Worm (Caenorhabditis elegans) whole organism, L2 larva: ENCODE measurements around the gene zmp-3.

Experiments used
- ama-1 ChIP-seq: fragments of 150-350 bp; optimal IDR thresholded peaks from 2 replicates; lab custom pipeline; 2018; ENCODE audit warnings: inconsistent platforms
- blmp-1 ChIP-seq: sonication (generic microtip); optimal IDR thresholded peaks from 2 replicates; lab custom pipeline; 2017; ENCODE audit warnings: missing genetic modification characterization, mild to moderate bottlenecking, missing compliant biosample characterization, antibody characterized with exemption, moderate library complexity; ENCODE audit not compliant: insufficient read depth
- elt-3 ChIP-seq: sonication (generic microtip); optimal IDR thresholded peaks from 2 replicates; lab custom pipeline; 2017; ENCODE audit warnings: missing biosample characterization, missing genetic modification characterization
- lsy-2 ChIP-seq, 2 experiments: fragments of 150-350 bp in 1 of 2; sonication (generic microtip) in 1 of 2; optimal IDR thresholded peaks; 2 replicates each; lab custom pipeline; 2014 to 2017; ENCODE audit warnings: missing biosample characterization in 2 of 2, missing genetic modification characterization in 2 of 2
- nhr-10 ChIP-seq: sonication (generic microtip); optimal IDR thresholded peaks from 2 replicates; lab custom pipeline; 2017; ENCODE audit warnings: missing biosample characterization, missing genetic modification characterization
- nhr-11 ChIP-seq: fragments of 150-350 bp; optimal IDR thresholded peaks from 2 replicates; lab custom pipeline; 2014; ENCODE audit warnings: missing biosample characterization, missing genetic modification characterization
- peb-1 ChIP-seq: fragments of 150-350 bp; optimal IDR thresholded peaks from 2 replicates; lab custom pipeline; 2014; ENCODE audit warnings: missing biosample characterization, missing genetic modification characterization
- snpc-4 ChIP-seq: fragments of 150-350 bp; optimal IDR thresholded peaks from 2 replicates; lab custom pipeline; 2014; ENCODE audit warnings: missing biosample characterization, missing genetic modification characterization
- unc-39 ChIP-seq: fragments of 150-350 bp; optimal IDR thresholded peaks from 2 replicates; lab custom pipeline; 2014; ENCODE audit warnings: missing biosample characterization, missing genetic modification characterization
- ztf-1 ChIP-seq: fragments of 200-800 bp; sonication (Bioruptor generic); conservative IDR thresholded peaks from 2 replicates; pipeline ENCODE4 v1.3.6; 2022; ENCODE audit warnings: missing genetic modification characterization, missing compliant biosample characterization
- ztf-11 ChIP-seq: sonication (generic microtip); optimal IDR thresholded peaks from 2 replicates; lab custom pipeline; 2017; ENCODE audit warnings: missing biosample characterization, missing genetic modification characterization

ce11 chrV:2931252-2931651, 21.8 kb upstream of the zmp-3 start, which contains the start of gene C31B8.1:
- TF ChIP-seq blmp-1 (no peak), ztf-11 (tag; lab: Kevin White, UChicago) (no peak), lsy-2 (tag; optimal IDR thresholded peaks at IDR 0.05; lab: Kevin White, UChicago) (no peak), unc-39 (tag; lab: Kevin White, UChicago) (no peak), nhr-10 (no peak), peb-1 (tag; lab: Kevin White, UChicago) (no peak), elt-3 (tag; lab: Kevin White, UChicago) (no peak), snpc-4 (tag; lab: Kevin White, UChicago) (no peak), nhr-11 (no peak), ztf-1 (no peak), ama-1 (lab: Kevin White, UChicago) (no peak)
